Worm (Caenorhabditis elegans) whole organism, L3 larva: ENCODE measurements around the gene tbc-12.

Source experiments
- R02D3.7 ChIP-seq: fragments of 150-350 bp; optimal IDR thresholded peaks from 2 replicates; lab custom pipeline; 2014; ENCODE audit warnings: missing biosample characterization, missing genetic modification characterization
- fkh-10 ChIP-seq: sonication (generic microtip); optimal IDR thresholded peaks from 2 replicates; lab custom pipeline; 2017; ENCODE audit warnings: missing biosample characterization, missing genetic modification reagents, missing genetic modification characterization
- fkh-2 ChIP-seq: fragments of 150-350 bp; optimal IDR thresholded peaks from 2 replicates; lab custom pipeline; 2014; ENCODE audit warnings: missing biosample characterization, missing genetic modification reagents, missing genetic modification characterization
- mdl-1 ChIP-seq: fragments of 150-350 bp; optimal IDR thresholded peaks from 2 replicates; lab custom pipeline; 2014; ENCODE audit warnings: missing biosample characterization, missing genetic modification characterization
- nhr-12 ChIP-seq: fragments of 150-350 bp; optimal IDR thresholded peaks from 2 replicates; lab custom pipeline; 2014; ENCODE audit warnings: missing biosample characterization, missing genetic modification characterization
- nhr-28 ChIP-seq: fragments of 150-350 bp; optimal IDR thresholded peaks from 2 replicates; lab custom pipeline; 2014; ENCODE audit warnings: missing biosample characterization, missing genetic modification characterization
- unc-39 ChIP-seq: sonication (generic microtip); optimal IDR thresholded peaks from 4 replicates; lab custom pipeline; 2017; ENCODE audit warnings: missing biosample characterization, missing genetic modification characterization
- unc-62 ChIP-seq: fragments of 150-350 bp; sonication (generic microtip); optimal IDR thresholded peaks from 4 replicates; lab custom pipeline; 2014; ENCODE audit warnings: missing biosample characterization, missing genetic modification reagents, missing genetic modification characterization

ce11 chrX:2567761-2568160 lies 35.5 kb upstream of the tbc-12 start:
- TF ChIP-seq mdl-1, result no peak
- TF ChIP-seq fkh-2 (tag; lab: Kevin White, UChicago), result no peak
- TF ChIP-seq R02D3.7, result no peak
- no peak for TF ChIP-seq nhr-12 (tag; lab: Kevin White, UChicago)
- TF ChIP-seq unc-39 (tag; lab: Kevin White, UChicago), result no peak
- TF ChIP-seq unc-62, result no peak
- no peak for TF ChIP-seq fkh-10 (GFP tag; lab: Kevin White, UChicago)
- no peak for TF ChIP-seq nhr-28 (tag; lab: Kevin White, UChicago)
